Worm (Caenorhabditis elegans) whole organism, midembryonic: ENCODE data around the gene C52G5.2.

Experiments used
- med-1 ChIP-seq: sonication (generic microtip); optimal IDR thresholded peaks from 2 replicates; lab custom pipeline; 2017; ENCODE audit warnings: missing genetic modification characterization, mild to moderate bottlenecking, missing compliant biosample characterization, antibody characterized with exemption, missing genetic modification reagents; ENCODE audit not compliant: insufficient read depth
- ztf-29 ChIP-seq: fragments of 200-800 bp; sonication (Bioruptor generic); IDR thresholded peaks from 2 replicates; pipeline ENCODE4 v1.3.6; 2022; ENCODE audit warnings: missing genetic modification reagents, missing genetic modification characterization, missing compliant biosample characterization

DNA sequence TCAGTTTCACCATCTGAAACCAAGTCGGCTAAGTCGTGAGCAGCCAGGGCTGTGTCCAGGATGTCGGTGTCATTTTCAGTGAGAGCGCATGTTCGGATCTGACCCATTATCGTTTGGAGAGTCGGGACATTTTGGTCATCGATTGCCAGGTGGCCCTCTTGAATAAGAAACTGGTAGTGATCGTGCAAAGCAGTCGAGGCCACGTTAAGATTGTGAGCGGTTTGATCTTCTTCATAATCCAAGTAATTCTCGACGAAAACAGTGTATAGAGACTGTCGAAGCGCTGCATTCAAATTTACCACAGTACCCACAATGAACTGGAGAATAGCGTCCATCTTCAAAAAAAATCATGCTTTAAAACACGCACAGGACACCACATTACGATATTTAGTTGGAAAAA, 19.4 kb downstream of the C52G5.2 start, which contains the start of gene T14G8.6:
- TF ChIP-seq med-1 (GFP tag; lab: Kevin White, UChicago) = no peak
- no peak for TF ChIP-seq ztf-29
